Worm (Caenorhabditis elegans) whole organism, young adult: Measurements from ENCODE around the gene Y75B12B.11.

ENCODE experiments used
- D2030.7 ChIP-seq: fragments of 200-800 bp; sonication (Bioruptor generic); IDR thresholded peaks from 2 replicates; pipeline ENCODE4 v1.3.6; 2022; ENCODE audit warnings: missing genetic modification reagents, missing genetic modification characterization, missing compliant biosample characterization
- F10E7.11 ChIP-seq: sonication (generic microtip); optimal IDR thresholded peaks from 2 replicates; lab custom pipeline; 2017; ENCODE audit warnings: mild to moderate bottlenecking, missing genetic modification characterization, moderate library complexity, missing compliant biosample characterization
- F52B5.7 ChIP-seq: sonication (generic microtip); optimal IDR thresholded peaks from 2 replicates; lab custom pipeline; 2016; ENCODE audit warnings: mild to moderate bottlenecking, missing genetic modification characterization, missing compliant biosample characterization
- Y56A3A.18 ChIP-seq: fragments of 200-800 bp; sonication (Bioruptor generic); IDR thresholded peaks from 2 replicates; pipeline ENCODE4 v1.3.6; 2022; ENCODE audit warnings: missing genetic modification reagents, missing genetic modification characterization, missing compliant biosample characterization
- Y79H2A.3 ChIP-seq: fragments of 200-800 bp; sonication (Bioruptor generic); conservative IDR thresholded peaks from 2 replicates; pipeline ENCODE4 v1.3.6; 2022; ENCODE audit warnings: missing genetic modification reagents, missing genetic modification characterization, missing compliant biosample characterization
- akir-1 ChIP-seq: fragments of 200-800 bp; sonication (Bioruptor generic); optimal IDR thresholded peaks from 2 replicates; lab custom pipeline; 2018; ENCODE audit warnings: mild to moderate bottlenecking, missing genetic modification characterization, moderate library complexity, missing compliant biosample characterization
- athp-1 ChIP-seq: sonication (generic microtip); optimal IDR thresholded peaks from 2 replicates; lab custom pipeline; 2017; ENCODE audit warnings: mild to moderate bottlenecking, missing genetic modification characterization, missing compliant biosample characterization
- cebp-2 ChIP-seq: fragments of 200-800 bp; sonication (Bioruptor generic); IDR thresholded peaks from 2 replicates; pipeline ENCODE4 v1.3.6; 2022; ENCODE audit warnings: missing genetic modification characterization, missing compliant biosample characterization
- ceh-100 ChIP-seq: fragments of 200-800 bp; sonication (Bioruptor generic); IDR thresholded peaks from 2 replicates; pipeline ENCODE4 v1.3.6; 2022; ENCODE audit warnings: missing genetic modification reagents, missing genetic modification characterization, missing compliant biosample characterization
- ceh-79 ChIP-seq: sonication (generic microtip); optimal IDR thresholded peaks from 2 replicates; lab custom pipeline; 2017; ENCODE audit warnings: mild to moderate bottlenecking, missing genetic modification characterization, missing compliant biosample characterization
- dpff-1 ChIP-seq: sonication (generic microtip); optimal IDR thresholded peaks from 2 replicates; lab custom pipeline; 2017; ENCODE audit warnings: mild to moderate bottlenecking, missing genetic modification characterization, missing compliant biosample characterization
- dpl-1 ChIP-seq: fragments of 150-350 bp; optimal IDR thresholded peaks from 2 replicates; lab custom pipeline; 2014; ENCODE audit warnings: missing biosample characterization, missing genetic modification reagents, missing genetic modification characterization
- efl-1 ChIP-seq: fragments of 150-350 bp; optimal IDR thresholded peaks from 2 replicates; lab custom pipeline; 2014; ENCODE audit warnings: missing biosample characterization, missing genetic modification reagents, missing genetic modification characterization
- ekl-4 ChIP-seq: fragments of 200-800 bp; sonication (Bioruptor generic); IDR thresholded peaks from 2 replicates; pipeline ENCODE4 v1.3.6; 2022; ENCODE audit warnings: missing genetic modification reagents, missing genetic modification characterization, missing compliant biosample characterization
- ets-4 ChIP-seq: fragments of 200-800 bp; sonication (Bioruptor generic); optimal IDR thresholded peaks from 2 replicates; lab custom pipeline; 2018; ENCODE audit warnings: mild to moderate bottlenecking, missing genetic modification characterization, missing compliant biosample characterization
- hlh-26 ChIP-seq: fragments of 200-800 bp; sonication (Bioruptor generic); conservative IDR thresholded peaks from 2 replicates; pipeline ENCODE4 v1.3.6; 2022; ENCODE audit warnings: missing genetic modification reagents, missing genetic modification characterization, missing compliant biosample characterization
- hmg-20 ChIP-seq: fragments of 200-800 bp; sonication (Bioruptor generic); IDR thresholded peaks from 2 replicates; pipeline ENCODE4 v1.3.6; 2022; ENCODE audit warnings: missing genetic modification reagents, missing genetic modification characterization, missing compliant biosample characterization
- hrde-1 ChIP-seq: sonication (generic microtip); optimal IDR thresholded peaks from 2 replicates; lab custom pipeline; 2016; ENCODE audit warnings: missing genetic modification characterization, mild to moderate bottlenecking, missing compliant biosample characterization, moderate library complexity, missing genotype, missing genetic modification reagents, borderline replicate concordance
- lag-1 ChIP-seq: fragments of 200-800 bp; sonication (Bioruptor generic); IDR thresholded peaks from 2 replicates; pipeline ENCODE4 v1.3.6; 2022; ENCODE audit warnings: missing genetic modification reagents, missing genetic modification characterization, missing compliant biosample characterization
- lin-54 ChIP-seq: fragments of 200-800 bp; sonication (Bioruptor generic); optimal IDR thresholded peaks from 2 replicates; lab custom pipeline; 2018; ENCODE audit warnings: mild to moderate bottlenecking, missing genetic modification characterization, missing compliant biosample characterization
- lsl-1 ChIP-seq: fragments of 200-800 bp; sonication (Bioruptor generic); optimal IDR thresholded peaks from 2 replicates; lab custom pipeline; 2018; ENCODE audit warnings: mild to moderate bottlenecking, missing genetic modification characterization, moderate library complexity, missing compliant biosample characterization
- lsy-27 ChIP-seq: sonication (generic microtip); optimal IDR thresholded peaks from 2 replicates; lab custom pipeline; 2017; ENCODE audit warnings: missing genetic modification characterization, mild to moderate bottlenecking, missing compliant biosample characterization, antibody characterized with exemption, missing genotype, borderline replicate concordance; ENCODE audit not compliant: insufficient read depth
- madf-6 ChIP-seq: fragments of 200-800 bp; sonication (Bioruptor generic); IDR thresholded peaks from 2 replicates; pipeline ENCODE4 v1.3.6; 2022; ENCODE audit warnings: missing genetic modification reagents, missing genetic modification characterization, missing compliant biosample characterization
- mxl-1 ChIP-seq: sonication (generic microtip); optimal IDR thresholded peaks from 2 replicates; lab custom pipeline; 2016; ENCODE audit warnings: missing genetic modification characterization, missing compliant biosample characterization
- nfya-2 ChIP-seq: fragments of 200-800 bp; sonication (Bioruptor generic); IDR thresholded peaks from 2 replicates; pipeline ENCODE4 v1.3.6; 2022; ENCODE audit warnings: missing genetic modification reagents, missing genetic modification characterization, missing compliant biosample characterization
- nhr-27 ChIP-seq: fragments of 200-800 bp; sonication (Bioruptor generic); optimal IDR thresholded peaks from 2 replicates; lab custom pipeline; 2018; ENCODE audit warnings: mild to moderate bottlenecking, missing genetic modification characterization, moderate library complexity, missing compliant biosample characterization
- nhr-80 ChIP-seq: sonication (generic microtip); optimal IDR thresholded peaks from 2 replicates; lab custom pipeline; 2016; ENCODE audit warnings: missing genetic modification characterization, missing compliant biosample characterization
- nhr-90 ChIP-seq: sonication (generic microtip); optimal IDR thresholded peaks from 2 replicates; lab custom pipeline; 2016; ENCODE audit warnings: missing genotype, mild to moderate bottlenecking, missing genetic modification characterization, missing compliant biosample characterization
- pbrm-1 ChIP-seq: fragments of 200-800 bp; sonication (Bioruptor generic); IDR thresholded peaks from 2 replicates; pipeline ENCODE4 v1.3.6; 2022; ENCODE audit warnings: missing genetic modification reagents, missing genetic modification characterization, missing compliant biosample characterization
- rcor-1 ChIP-seq: fragments of 200-800 bp; sonication (Bioruptor generic); IDR thresholded peaks from 2 replicates; pipeline ENCODE4 v1.3.6; 2022; ENCODE audit warnings: missing genetic modification reagents, missing genetic modification characterization, missing compliant biosample characterization
- snpc-1.1 ChIP-seq: sonication (generic microtip); optimal IDR thresholded peaks from 2 replicates; lab custom pipeline; 2017; ENCODE audit warnings: missing genetic modification characterization, mild to moderate bottlenecking, missing compliant biosample characterization, antibody characterized with exemption, moderate library complexity, missing genotype, missing genetic modification reagents; ENCODE audit not compliant: insufficient read depth
- snpc-1.3 ChIP-seq: sonication (generic microtip); optimal IDR thresholded peaks from 2 replicates; lab custom pipeline; 2017; ENCODE audit warnings: missing genetic modification characterization, mild to moderate bottlenecking, missing compliant biosample characterization, antibody characterized with exemption, moderate library complexity, missing genotype, missing genetic modification reagents; ENCODE audit not compliant: insufficient read depth
- somi-1 ChIP-seq: fragments of 200-800 bp; sonication (Bioruptor generic); optimal IDR thresholded peaks from 2 replicates; lab custom pipeline; 2018; ENCODE audit warnings: mild to moderate bottlenecking, missing genetic modification characterization, missing compliant biosample characterization
- tbp1 ChIP-seq: fragments of 200-800 bp; sonication (Bioruptor generic); optimal IDR thresholded peaks from 2 replicates; lab custom pipeline; 2018; ENCODE audit warnings: mild to moderate bottlenecking, missing genetic modification characterization, missing compliant biosample characterization
- tbx-9 ChIP-seq: sonication (generic microtip); optimal IDR thresholded peaks from 2 replicates; lab custom pipeline; 2016; ENCODE audit warnings: borderline replicate concordance, missing genetic modification characterization, inconsistent platforms, missing compliant biosample characterization
- tlf-1 ChIP-seq: fragments of 200-800 bp; sonication (Bioruptor generic); optimal IDR thresholded peaks from 2 replicates; lab custom pipeline; 2018; ENCODE audit warnings: mild to moderate bottlenecking, missing genetic modification characterization, missing compliant biosample characterization
- ztf-18 ChIP-seq: sonication (generic microtip); optimal IDR thresholded peaks from 2 replicates; lab custom pipeline; 2016; ENCODE audit warnings: missing genotype, mild to moderate bottlenecking, missing genetic modification characterization, missing compliant biosample characterization
- ztf-25 ChIP-seq: fragments of 200-800 bp; sonication (Bioruptor generic); IDR thresholded peaks from 2 replicates; pipeline ENCODE4 v1.3.6; 2022; ENCODE audit warnings: missing genetic modification reagents, missing genetic modification characterization, missing compliant biosample characterization
- ztf-28 ChIP-seq: fragments of 200-800 bp; sonication (Bioruptor generic); IDR thresholded peaks from 2 replicates; pipeline ENCODE4 v1.3.6; 2022; ENCODE audit warnings: missing genetic modification reagents, missing genetic modification characterization, missing compliant biosample characterization
- ztf-3 ChIP-seq: fragments of 200-800 bp; sonication (Bioruptor generic); optimal IDR thresholded peaks from 2 replicates; lab custom pipeline; 2018; ENCODE audit warnings: mild to moderate bottlenecking, missing genetic modification characterization, missing compliant biosample characterization
- ztf-6 ChIP-seq: fragments of 200-800 bp; sonication (Bioruptor generic); IDR thresholded peaks from 2 replicates; pipeline ENCODE4 v1.3.6; 2022; ENCODE audit warnings: missing genetic modification reagents, missing genetic modification characterization, missing compliant biosample characterization

The Y75B12B.11 gene

DNA sequence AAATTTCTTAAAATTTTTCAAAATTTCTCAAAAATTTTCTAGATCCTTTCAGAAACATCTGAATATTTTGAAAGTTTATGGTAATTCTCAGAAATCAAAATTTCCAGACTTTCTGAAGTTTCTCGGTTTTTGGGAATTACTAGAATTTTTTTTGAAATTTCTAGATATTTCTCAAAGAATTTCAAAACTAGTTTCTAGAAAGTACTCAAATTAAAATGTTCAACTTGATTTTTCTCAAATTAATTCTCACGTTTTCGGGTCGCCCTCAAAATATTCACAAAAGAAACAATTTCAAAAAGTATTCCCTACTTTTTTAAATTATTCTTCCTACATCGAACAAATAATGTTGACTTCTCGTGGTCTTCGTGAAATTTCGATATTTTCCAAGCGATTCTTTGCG lies 11.3 kb upstream of the Y75B12B.11 start, which contains the start of gene T09F5.10:
Gene T09F5.10, plus strand, starts transcription at position 301 of the 400 bp plus-strand sequence.
- TF ChIP-seq hlh-26 (no peak), akir-1 (GFP tag; lab: Kevin White, UChicago) (no peak), lin-54 (no peak), tlf-1 (GFP tag; lab: Kevin White, UChicago) (no peak), Y56A3A.18 (GFP tag; lab: Robert Waterston, UW) (no peak), ceh-100 (GFP tag; lab: Robert Waterston, UW) (no peak), nfya-2 (GFP tag; lab: Robert Waterston, UW) (no peak)

DNA sequence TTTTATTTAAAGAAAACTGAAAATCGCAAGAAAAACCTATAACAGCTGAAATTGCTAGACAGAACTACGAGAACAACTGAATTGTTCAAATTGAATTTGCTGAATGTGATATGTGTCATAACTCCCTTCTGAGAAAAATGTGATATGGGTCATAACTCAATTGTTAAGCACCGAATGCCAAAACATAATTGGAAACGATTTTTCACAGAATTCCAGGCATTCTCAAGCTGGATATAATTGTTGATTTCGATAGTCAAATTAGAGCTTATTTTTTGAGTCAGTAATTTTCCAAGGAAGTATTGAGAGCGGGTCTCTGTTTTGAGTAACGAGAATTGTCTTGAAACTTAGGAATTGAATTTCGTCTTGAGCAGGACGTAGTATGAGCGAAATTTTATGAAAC lies 9.2 kb upstream of the Y75B12B.11 start:
- TF ChIP-seq mxl-1 (tag; lab: Kevin White, UChicago) (no peak), lag-1 (GFP tag; lab: Robert Waterston, UW) (no peak), ceh-79 (tag; lab: Kevin White, UChicago) (no peak), lin-54 (no peak), akir-1 (GFP tag; lab: Kevin White, UChicago) (no peak), rcor-1 (GFP tag; lab: Robert Waterston, UW) (no peak), nhr-27 (tag; lab: Kevin White, UChicago) (no peak), ets-4 (GFP tag; lab: Kevin White, UChicago) (no peak), ztf-18 (no peak), dpl-1 (GFP tag; lab: Kevin White, UChicago) (no peak), Y79H2A.3 (no peak), hmg-20 (GFP tag; lab: Robert Waterston, UW) (no peak), ztf-3 (GFP tag; lab: Kevin White, UChicago) (no peak), somi-1 (no peak), hrde-1 (tag; lab: Kevin White, UChicago) (no peak), ceh-100 (GFP tag; lab: Robert Waterston, UW) (no peak), dpff-1 (tag; lab: Kevin White, UChicago) (no peak), athp-1 (tag; lab: Kevin White, UChicago) (no peak), tbp1 (GFP tag; lab: Kevin White, UChicago) (no peak)

DNA sequence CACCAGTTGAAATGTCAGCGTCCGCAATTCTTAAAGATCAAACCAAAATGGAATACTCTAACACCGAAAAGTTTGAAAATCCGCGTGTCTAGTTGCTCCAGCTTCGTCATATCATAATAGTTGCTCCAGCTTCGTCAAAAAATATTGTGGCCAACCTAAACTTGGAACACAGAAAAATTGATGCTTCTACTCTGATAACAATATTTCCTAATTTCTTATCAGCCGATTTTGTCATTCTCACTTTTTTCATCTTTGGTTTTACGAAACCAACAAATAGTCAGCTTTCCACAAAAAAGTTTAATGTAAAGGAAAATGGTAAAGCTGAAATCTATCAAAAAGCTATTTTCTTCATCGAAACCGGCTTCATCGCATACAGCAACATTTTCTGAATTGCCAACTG lies 8.7 kb upstream of the Y75B12B.11 start, which contains the start of gene fbxa-84:
Gene fbxa-84, plus strand, starts transcription at position 34 of the 400 bp plus-strand sequence.
- no peak for TF ChIP-seq ztf-6 (GFP tag; lab: Robert Waterston, UW)
- no peak for TF ChIP-seq ekl-4 (GFP tag; lab: Robert Waterston, UW)
- peak; percentile 50 for TF ChIP-seq nhr-80 (tag; lab: Kevin White, UChicago)

- no peak for TF ChIP-seq lsy-27
- peak; percentile 33 for TF ChIP-seq snpc-1.1 (tag; lab: Kevin White, UChicago)
- peak; percentile 94 for TF ChIP-seq madf-6
- TF ChIP-seq dpff-1 (tag; lab: Kevin White, UChicago) = no peak
- TF ChIP-seq ztf-25 (GFP tag; lab: Robert Waterston, UW) = no peak
- no peak for TF ChIP-seq nhr-90 (tag; lab: Kevin White, UChicago)
- TF ChIP-seq ztf-28 (GFP tag; lab: Robert Waterston, UW) = 0 out of 2 replicates have a peak, but pooled peaks have one; percentile 57
- TF ChIP-seq F52B5.7 = no peak
- TF ChIP-seq lsl-1 (GFP tag; lab: Kevin White, UChicago) = peak; percentile 96
- TF ChIP-seq cebp-2 (GFP tag; lab: Robert Waterston, UW) = no peak
- TF ChIP-seq efl-1 (GFP tag; lab: Kevin White, UChicago) = peak; percentile 91
- peak; percentile 69; the same call in 1 of the 2 replicates for TF ChIP-seq pbrm-1 (GFP tag; lab: Robert Waterston, UW)
- no peak for TF ChIP-seq tbx-9 (tag; lab: Kevin White, UChicago)
- TF ChIP-seq D2030.7 (GFP tag; lab: Robert Waterston, UW) = peak; percentile 89
- TF ChIP-seq athp-1 (tag; lab: Kevin White, UChicago) = peak; percentile 94
- 0 out of 2 replicates have a peak, but pooled peaks have one; percentile 52 for TF ChIP-seq ekl-4 (GFP tag; lab: Robert Waterston, UW)
- no peak for TF ChIP-seq F10E7.11
- peak; percentile 34 for TF ChIP-seq snpc-1.3 (tag; lab: Kevin White, UChicago)
Observed at ce11 chrV:15184097-15185040, 6.7 kb upstream of the Y75B12B.11 start, which contains the start of gene Y75B12B.1. Gene Y75B12B.1 (plus strand): TSS chrV:15184699.
